Fruit fly (Drosophila melanogaster): Measurements from ENCODE around the gene YL-1.

The YL-1 gene

dm6 chr2L:11003925-11004673 lies 33.9 kb downstream of the YL-1 start, which contains the start of gene RpL9 (continued):
- peak; percentile 32 for TF ChIP-seq psq (GFP tag; optimal IDR thresholded peaks at IDR 0.05)
- peak; percentile 93 for TF ChIP-seq sens (GFP tag)
- TF ChIP-seq CG14860 (GFP tag; IDR thresholded peaks at IDR 0.05; ENCODE audit: partially characterized antibody) = no peak
- no peak for TF ChIP-seq jumu (GFP tag; optimal IDR thresholded peaks at IDR 0.05)
- no peak for TF ChIP-seq CG10366 (GFP tag; IDR thresholded peaks at IDR 0.05)
- no peak for TF ChIP-seq Jarid2 (GFP tag; optimal IDR thresholded peaks at IDR 0.05)
- no peak for TF ChIP-seq CG10543 (GFP tag; optimal IDR thresholded peaks at IDR 0.05)
- TF ChIP-seq CG6854 (GFP tag; optimal IDR thresholded peaks at IDR 0.05) = peak; percentile 84
- no peak for TF ChIP-seq yki (optimal IDR thresholded peaks at IDR 0.05)
- TF ChIP-seq pfk (GFP tag; optimal IDR thresholded peaks at IDR 0.05) = peak; percentile 74
- no peak for TF ChIP-seq CG12391 (tag; optimal IDR thresholded peaks at IDR 0.05)
- TF ChIP-seq Nf-YB (GFP tag; optimal IDR thresholded peaks at IDR 0.05) = no peak
- peak; percentile 63 for TF ChIP-seq CG12769 (tag; optimal IDR thresholded peaks at IDR 0.05)
- peak; percentile 93 for TF ChIP-seq CG17568 (GFP tag; optimal IDR thresholded peaks at IDR 0.05)
- peak; percentile 90 for TF ChIP-seq dm (GFP tag; optimal IDR thresholded peaks at IDR 0.05)
- TF ChIP-seq CG10209 (GFP tag; optimal IDR thresholded peaks at IDR 0.05) = no peak
- TF ChIP-seq HLH54F (GFP tag; optimal IDR thresholded peaks at IDR 0.05) = peak; percentile 32
- TF ChIP-seq NfI (GFP tag; optimal IDR thresholded peaks at IDR 0.05) = no peak
- no peak for TF ChIP-seq CG2678 (tag; optimal IDR thresholded peaks at IDR 0.05)
- TF ChIP-seq CG30403 (GFP tag; optimal IDR thresholded peaks at IDR 0.05) = no peak
- TF ChIP-seq grau (tag; optimal IDR thresholded peaks at IDR 0.05) = no peak
- peak; percentile 48 for TF ChIP-seq pb (GFP tag; optimal IDR thresholded peaks at IDR 0.05)
- TF ChIP-seq CG3838 (GFP tag; optimal IDR thresholded peaks at IDR 0.05) = no peak
- peak; percentile 68 for TF ChIP-seq en (GFP tag; optimal IDR thresholded peaks at IDR 0.05)
- TF ChIP-seq Asciz (GFP tag; optimal IDR thresholded peaks at IDR 0.05) = peak; percentile 78
- peak; percentile 17 for TF ChIP-seq CG30020 (tag; optimal IDR thresholded peaks at IDR 0.05)
- no peak for TF ChIP-seq CG11504 (tag; optimal IDR thresholded peaks at IDR 0.05)
- TF ChIP-seq emc (GFP tag; optimal IDR thresholded peaks at IDR 0.05) = peak; percentile 36
- no peak for TF ChIP-seq abd-A (tag; optimal IDR thresholded peaks at IDR 0.05)
- TF ChIP-seq CG6683 (GFP tag; optimal IDR thresholded peaks at IDR 0.05) = peak; percentile 43
- TF ChIP-seq Adf1 (GFP tag; IDR thresholded peaks at IDR 0.05) = no peak
- no peak for TF ChIP-seq gcm (GFP tag; optimal IDR thresholded peaks at IDR 0.05)
- TF ChIP-seq ro (GFP tag; IDR thresholded peaks at IDR 0.05) = no peak
- TF ChIP-seq CG1832 (GFP tag; optimal IDR thresholded peaks at IDR 0.05) = no peak
- no peak for TF ChIP-seq H15 (GFP tag; IDR thresholded peaks at IDR 0.05)
- TF ChIP-seq Hr78 (GFP tag; optimal IDR thresholded peaks at IDR 0.05) = no peak
- TF ChIP-seq pita (GFP tag; optimal IDR thresholded peaks at IDR 0.05) = no peak
- TF ChIP-seq CG7556 (GFP tag; optimal IDR thresholded peaks at IDR 0.05) = no peak
- no peak; the same call in none of the 2 replicates for TF ChIP-seq CG31441 (GFP tag; IDR thresholded peaks at IDR 0.05)
- no peak; the same call in 1 of the 3 replicates for TF ChIP-seq CG14050 (GFP tag; IDR thresholded peaks at IDR 0.05)
- TF ChIP-seq NFAT (GFP tag; IDR thresholded peaks at IDR 0.05) = no peak; the same call in 1 of the 2 replicates
- TF ChIP-seq fru (optimal IDR thresholded peaks at IDR 0.05) = no peak
- no peak for TF ChIP-seq Hr39 (optimal IDR thresholded peaks at IDR 0.05)
- TF ChIP-seq Dip2 (GFP tag; IDR thresholded peaks at IDR 0.05) = no peak
- TF ChIP-seq CG7928 (GFP tag; optimal IDR thresholded peaks at IDR 0.05) = peak; percentile 15
- peak; percentile 83 for TF ChIP-seq CG34422 (GFP tag; IDR thresholded peaks at IDR 0.05)
- no peak for TF ChIP-seq pho (GFP tag; optimal IDR thresholded peaks at IDR 0.05)
- peak; percentile 3 for TF ChIP-seq CG2120 (GFP tag; optimal IDR thresholded peaks at IDR 0.05)
- 0 out of 3 replicates have a peak, but pooled peaks have one; percentile 54 for TF ChIP-seq CG2199 (GFP tag; IDR thresholded peaks at IDR 0.05)
- no peak for TF ChIP-seq Drgx (GFP tag; IDR thresholded peaks at IDR 0.05)
